Fruit fly (Drosophila melanogaster): ENCODE results near the gene Pig1.
A peak's percentile ranks its signal among the peaks of the same experiment; 100 is the strongest.

- TF ChIP-seq CG15710 (tag; optimal IDR thresholded peaks at IDR 0.05) = peak; percentile 87
- TF ChIP-seq CG17806 (tag; optimal IDR thresholded peaks at IDR 0.05) = peak; percentile 89
- peak; percentile 80 for TF ChIP-seq fd96Ca (GFP tag; IDR thresholded peaks at IDR 0.05)
- TF ChIP-seq EcR (GFP tag; optimal IDR thresholded peaks at IDR 0.05) = no peak
These were observed 6.7 kb upstream of the Pig1 start for dm6 chrX:3255569-3256309.

Measured in whole organism, pupa.